Fruit fly (Drosophila melanogaster) whole organism, adult: ENCODE results near the gene CG2519.
A peak's percentile ranks its signal among the peaks of the same experiment; 100 is the strongest.

Experiments used
- CG11617 ChIP-seq: fragments of 200-800 bp; sonication (Bioruptor generic); optimal IDR thresholded peaks from 2 replicates; lab custom pipeline; 2017; ENCODE audit warnings: mild to moderate bottlenecking, missing biosample characterization, missing genetic modification reagents, missing genetic modification characterization
- CG12768 ChIP-seq: fragments of 200-800 bp; sonication (Bioruptor generic); optimal IDR thresholded peaks from 2 replicates; lab custom pipeline; 2017; ENCODE audit warnings: missing biosample characterization, missing genetic modification characterization, mild to moderate bottlenecking, moderate library complexity, missing genetic modification reagents
- CG14711 ChIP-seq: fragments of 200-800 bp; sonication (Bioruptor generic); optimal IDR thresholded peaks from 2 replicates; lab custom pipeline; 2018; ENCODE audit warnings: missing biosample characterization, mild to moderate bottlenecking, missing genetic modification characterization, moderate library complexity
- CG1620 ChIP-seq: fragments of 200-800 bp; sonication (Bioruptor generic); optimal IDR thresholded peaks from 2 replicates; lab custom pipeline; 2016; ENCODE audit warnings: missing biosample characterization, missing genetic modification characterization
- CG33017 ChIP-seq: fragments of 200-800 bp; sonication (Bioruptor generic); optimal IDR thresholded peaks from 2 replicates; lab custom pipeline; 2018; ENCODE audit warnings: missing biosample characterization, mild to moderate bottlenecking, missing genetic modification characterization, moderate library complexity
- CG5204 ChIP-seq: fragments of 200-800 bp; sonication (Bioruptor generic); optimal IDR thresholded peaks from 2 replicates; lab custom pipeline; 2016; ENCODE audit warnings: missing biosample characterization, missing genetic modification characterization
- CG7045 ChIP-seq: fragments of 200-800 bp; sonication (Bioruptor generic); optimal IDR thresholded peaks from 2 replicates; lab custom pipeline; 2017; ENCODE audit warnings: missing biosample characterization, mild to moderate bottlenecking, missing genetic modification characterization
- CG7101 ChIP-seq: fragments of 200-800 bp; sonication (Bioruptor generic); optimal IDR thresholded peaks from 2 replicates; lab custom pipeline; 2018; ENCODE audit warnings: missing biosample characterization, mild to moderate bottlenecking, missing genetic modification characterization, moderate library complexity
- Clk ChIP-seq: fragments of 200-800 bp; sonication (Bioruptor generic); optimal IDR thresholded peaks from 2 replicates; lab custom pipeline; 2017; ENCODE audit warnings: missing biosample characterization, missing genetic modification characterization
- Crg-1 ChIP-seq: fragments of 200-800 bp; sonication (Bioruptor generic); optimal IDR thresholded peaks from 2 replicates; lab custom pipeline; 2016; ENCODE audit warnings: missing biosample characterization, missing genetic modification characterization
- Hr96 ChIP-seq: fragments of 200-800 bp; sonication (Bioruptor generic); optimal IDR thresholded peaks from 2 replicates; lab custom pipeline; 2016; ENCODE audit warnings: missing biosample characterization, missing genetic modification characterization
- Mnt ChIP-seq: fragments of 200-800 bp; sonication (Bioruptor generic); optimal IDR thresholded peaks from 2 replicates; lab custom pipeline; 2016; ENCODE audit warnings: missing biosample characterization, mild to moderate bottlenecking, missing genetic modification characterization
- bab1 ChIP-seq: fragments of 200-800 bp; sonication (Bioruptor generic); optimal IDR thresholded peaks from 3 replicates; lab custom pipeline; 2019; ENCODE audit warnings: missing biosample characterization, mild to moderate bottlenecking, missing genetic modification characterization, moderate library complexity
- cic ChIP-seq: fragments of 200-800 bp; sonication (Bioruptor generic); optimal IDR thresholded peaks from 2 replicates; lab custom pipeline; 2017; ENCODE audit warnings: missing biosample characterization, mild to moderate bottlenecking, missing genetic modification characterization, moderate library complexity
- cnc ChIP-seq, 2 experiments: fragments of >200 bp; optimal IDR thresholded peaks; 2 replicates each; lab custom pipeline; 2017
- kay ChIP-seq: fragments of 200-800 bp; sonication (Bioruptor generic); peaks from one replicate; lab custom pipeline; 2016; ENCODE audit warnings: missing biosample characterization, missing genetic modification characterization, borderline replicate concordance
- ovo ChIP-seq: fragments of 200-800 bp; sonication (Bioruptor generic); optimal IDR thresholded peaks from 2 replicates; lab custom pipeline; 2016; ENCODE audit warnings: missing biosample characterization, missing genetic modification characterization
- pad ChIP-seq: fragments of 200-800 bp; sonication (Bioruptor generic); optimal IDR thresholded peaks from 3 replicates; lab custom pipeline; 2017; ENCODE audit warnings: missing biosample characterization, missing genetic modification characterization, mild to moderate bottlenecking, moderate library complexity, missing genetic modification reagents
- tj ChIP-seq: fragments of 200-800 bp; sonication (Bioruptor generic); optimal IDR thresholded peaks from 3 replicates; lab custom pipeline; 2017; ENCODE audit warnings: missing biosample characterization, mild to moderate bottlenecking, missing genetic modification characterization, moderate library complexity
- toe ChIP-seq: fragments of 200-800 bp; sonication (Bioruptor generic); optimal IDR thresholded peaks from 2 replicates; lab custom pipeline; 2016; ENCODE audit warnings: missing biosample characterization, missing genetic modification characterization

CG2519 gene

dm6 chr3R:5568590-5568989 is 21.0 kb upstream of the CG2519 start, which contains the start of the genes CG2931 and Rheb:
Gene CG2931, minus strand, starts transcription at chr3R:5568615.
Gene Rheb, plus strand, starts transcription at chr3R:5568921.
- no peak for TF ChIP-seq CG5204 (GFP tag; lab: Kevin White, UChicago)
- TF ChIP-seq CG7045 (GFP tag; lab: Kevin White, UChicago) = peak; percentile 36
- TF ChIP-seq CG11617 = peak; percentile 66
- peak; percentile 85 for TF ChIP-seq bab1 (GFP tag; lab: Kevin White, UChicago)
- TF ChIP-seq CG12768 = peak; percentile 44
- TF ChIP-seq cic (GFP tag; lab: Kevin White, UChicago) = peak; percentile 13
- TF ChIP-seq CG33017 = peak; percentile 35
- no peak for TF ChIP-seq Crg-1 (GFP tag; lab: Kevin White, UChicago)
- TF ChIP-seq tj (GFP tag; lab: Kevin White, UChicago) = peak; percentile 57
- no peak for TF ChIP-seq kay
- peak; percentile 42 for TF ChIP-seq pad (GFP tag; lab: Kevin White, UChicago)
- TF ChIP-seq CG7101 = peak; percentile 70
- peak; percentile 77 for TF ChIP-seq Mnt (GFP tag; lab: Kevin White, UChicago)
- TF ChIP-seq Clk (GFP tag; lab: Kevin White, UChicago) = peak; percentile 44
- peak; percentile 65 for TF ChIP-seq CG14711 (tag; lab: Kevin White, UChicago)
- peak; percentile 81 for TF ChIP-seq CG1620 (GFP tag; lab: Kevin White, UChicago)
- TF ChIP-seq ovo (GFP tag; lab: Kevin White, UChicago) = peak; percentile 69
- TF ChIP-seq cnc (optimal IDR thresholded peaks at IDR 0.05; lab: Kevin White, UChicago) = no peak
- peak; percentile 64 for TF ChIP-seq Hr96
- TF ChIP-seq toe (GFP tag; lab: Kevin White, UChicago) = no peak

dm6 chr3R:5565623-5566022 is 18.0 kb upstream of the CG2519 start:
- TF ChIP-seq bab1 (GFP tag; lab: Kevin White, UChicago) (peak; percentile 62), ovo (GFP tag; lab: Kevin White, UChicago) (no peak), CG14711 (tag; lab: Kevin White, UChicago) (peak; percentile 89), Hr96 (peak; percentile 69), tj (GFP tag; lab: Kevin White, UChicago) (peak; percentile 35), CG33017 (peak; percentile 91), CG7045 (GFP tag; lab: Kevin White, UChicago) (peak; percentile 87), pad (GFP tag; lab: Kevin White, UChicago) (peak; percentile 56), CG1620 (GFP tag; lab: Kevin White, UChicago) (no peak), CG12768 (peak; percentile 87), CG11617 (peak; percentile 80), cic (GFP tag; lab: Kevin White, UChicago) (peak; percentile 88), Mnt (GFP tag; lab: Kevin White, UChicago) (peak; percentile 68), CG7101 (peak; percentile 89), toe (GFP tag; lab: Kevin White, UChicago) (no peak), Clk (GFP tag; lab: Kevin White, UChicago) (peak; percentile 71), CG5204 (GFP tag; lab: Kevin White, UChicago) (no peak), kay (no peak), cnc (optimal IDR thresholded peaks at IDR 0.05; lab: Kevin White, UChicago) (peak in 1 of 2 experiments; percentile 9), Crg-1 (GFP tag; lab: Kevin White, UChicago) (no peak)

dm6 chr3R:5564775-5565190 is 17.2 kb upstream of the CG2519 start, which contains the start of the genes CG14671 and CG12746:
Gene CG14671, minus strand, starts transcription at chr3R:5564815.
Gene CG12746, plus strand, starts transcription at chr3R:5564865.
- TF ChIP-seq Clk (GFP tag; lab: Kevin White, UChicago) (no peak), Crg-1 (GFP tag; lab: Kevin White, UChicago) (no peak), cnc (optimal IDR thresholded peaks at IDR 0.05; lab: Kevin White, UChicago) (no peak), tj (GFP tag; lab: Kevin White, UChicago) (peak; percentile 35), Mnt (GFP tag; lab: Kevin White, UChicago) (peak; percentile 64), Hr96 (no peak), CG12768 (no peak), CG5204 (GFP tag; lab: Kevin White, UChicago) (no peak), bab1 (GFP tag; lab: Kevin White, UChicago) (no peak), CG33017 (no peak), CG7045 (GFP tag; lab: Kevin White, UChicago) (no peak), CG1620 (GFP tag; lab: Kevin White, UChicago) (no peak), CG7101 (no peak), ovo (GFP tag; lab: Kevin White, UChicago) (no peak), CG14711 (tag; lab: Kevin White, UChicago) (no peak), toe (GFP tag; lab: Kevin White, UChicago) (no peak), pad (GFP tag; lab: Kevin White, UChicago) (no peak), CG11617 (peak; percentile 38), cic (GFP tag; lab: Kevin White, UChicago) (peak; percentile 48), kay (no peak)

- TF ChIP-seq CG7101 (no peak), CG11617 (no peak), CG33017 (no peak), pad (GFP tag; lab: Kevin White, UChicago) (no peak), CG7045 (GFP tag; lab: Kevin White, UChicago) (no peak), kay (no peak), Mnt (GFP tag; lab: Kevin White, UChicago) (peak; percentile 62), cnc (optimal IDR thresholded peaks at IDR 0.05; lab: Kevin White, UChicago) (no peak), CG5204 (GFP tag; lab: Kevin White, UChicago) (no peak), Crg-1 (GFP tag; lab: Kevin White, UChicago) (no peak), Hr96 (no peak), CG14711 (tag; lab: Kevin White, UChicago) (no peak), CG12768 (no peak), toe (GFP tag; lab: Kevin White, UChicago) (no peak), Clk (GFP tag; lab: Kevin White, UChicago) (no peak), CG1620 (GFP tag; lab: Kevin White, UChicago) (no peak), cic (GFP tag; lab: Kevin White, UChicago) (peak; percentile 21), ovo (GFP tag; lab: Kevin White, UChicago) (no peak), bab1 (GFP tag; lab: Kevin White, UChicago) (peak; percentile 50), tj (GFP tag; lab: Kevin White, UChicago) (peak; percentile 58)
Measured at dm6 chr3R:5563420-5563819, 15.8 kb upstream of the CG2519 start, which contains the start of gene Pi4KIIalpha. Gene Pi4KIIalpha, minus strand, starts transcription at chr3R:5563652.

- TF ChIP-seq CG7045 (GFP tag; lab: Kevin White, UChicago) (no peak), bab1 (GFP tag; lab: Kevin White, UChicago) (no peak), Clk (GFP tag; lab: Kevin White, UChicago) (no peak), tj (GFP tag; lab: Kevin White, UChicago) (no peak), CG1620 (GFP tag; lab: Kevin White, UChicago) (no peak), CG5204 (GFP tag; lab: Kevin White, UChicago) (no peak), toe (GFP tag; lab: Kevin White, UChicago) (no peak), pad (GFP tag; lab: Kevin White, UChicago) (no peak), kay (no peak), Crg-1 (GFP tag; lab: Kevin White, UChicago) (no peak), cic (GFP tag; lab: Kevin White, UChicago) (no peak), ovo (GFP tag; lab: Kevin White, UChicago) (no peak)
Measured at dm6 chr3R:5562956-5563355, 15.4 kb upstream of the CG2519 start.
